Worm (Caenorhabditis elegans) whole organism, L3 larva: Measurements from ENCODE around the gene F46F5.5.

ENCODE experiments used
- R02D3.7 ChIP-seq: fragments of 150-350 bp; optimal IDR thresholded peaks from 2 replicates; lab custom pipeline; 2014; ENCODE audit warnings: missing biosample characterization, missing genetic modification characterization
- ZK546.5 ChIP-seq: sonication (generic microtip); optimal IDR thresholded peaks from 2 replicates; lab custom pipeline; 2017; ENCODE audit warnings: missing biosample characterization, missing genetic modification characterization
- aly-2 ChIP-seq: fragments of 150-350 bp; optimal IDR thresholded peaks from 2 replicates; lab custom pipeline; 2014; ENCODE audit warnings: missing biosample characterization, missing genetic modification characterization
- ceh-16 ChIP-seq: sonication (generic microtip); optimal IDR thresholded peaks from 2 replicates; lab custom pipeline; 2017; ENCODE audit warnings: missing biosample characterization, missing genetic modification characterization
- ceh-9 ChIP-seq: sonication (generic microtip); optimal IDR thresholded peaks from 2 replicates; lab custom pipeline; 2018; ENCODE audit warnings: missing biosample characterization, missing genetic modification characterization
- egl-27 ChIP-seq: sonication (generic microtip); optimal IDR thresholded peaks from 4 replicates; lab custom pipeline; 2017; ENCODE audit warnings: missing biosample characterization, missing genetic modification reagents, missing genetic modification characterization
- egl-5 ChIP-seq: fragments of 150-350 bp; optimal IDR thresholded peaks from 2 replicates; lab custom pipeline; 2017; ENCODE audit warnings: missing biosample characterization, missing genetic modification reagents, missing genetic modification characterization, inconsistent platforms
- elt-1 ChIP-seq: fragments of 150-350 bp; optimal IDR thresholded peaks from 2 replicates; lab custom pipeline; 2014; ENCODE audit warnings: missing biosample characterization, missing genetic modification characterization
- elt-2 ChIP-seq: sonication (generic microtip); optimal IDR thresholded peaks from 2 replicates; lab custom pipeline; 2016; ENCODE audit warnings: missing genetic modification reagents, mild to moderate bottlenecking, missing genetic modification characterization, missing compliant biosample characterization
- eor-1 ChIP-seq, 2 experiments: fragments of 150-350 bp; optimal IDR thresholded peaks; 2 replicates each; lab custom pipeline; 2014 to 2018; ENCODE audit warnings: missing biosample characterization in 2 of 2, missing genetic modification characterization in 2 of 2
- fkh-10 ChIP-seq: sonication (generic microtip); optimal IDR thresholded peaks from 2 replicates; lab custom pipeline; 2017; ENCODE audit warnings: missing biosample characterization, missing genetic modification reagents, missing genetic modification characterization
- hmg-11 ChIP-seq: sonication (generic microtip); optimal IDR thresholded peaks from 2 replicates; lab custom pipeline; 2016; ENCODE audit warnings: missing genetic modification characterization, missing compliant biosample characterization
- jun-1 ChIP-seq: fragments of 150-350 bp; optimal IDR thresholded peaks from 2 replicates; lab custom pipeline; 2014; ENCODE audit warnings: missing biosample characterization, missing genetic modification reagents, missing genetic modification characterization
- lin-15B ChIP-seq: fragments of 150-350 bp; optimal IDR thresholded peaks from 2 replicates; lab custom pipeline; 2014; ENCODE audit warnings: missing biosample characterization, missing genetic modification characterization
- lin-39 ChIP-seq: fragments of 150-350 bp; optimal IDR thresholded peaks from 2 replicates; lab custom pipeline; 2018; ENCODE audit warnings: missing biosample characterization, missing genetic modification reagents, missing genetic modification characterization
- lsy-12 ChIP-seq: sonication (generic microtip); optimal IDR thresholded peaks from 2 replicates; lab custom pipeline; 2016; ENCODE audit warnings: mild to moderate bottlenecking, missing genetic modification characterization, missing compliant biosample characterization
- nfya-1 ChIP-seq: sonication (generic microtip); optimal IDR thresholded peaks from 2 replicates; lab custom pipeline; 2017; ENCODE audit warnings: missing genetic modification characterization, mild to moderate bottlenecking, missing compliant biosample characterization, antibody characterized with exemption, moderate library complexity; ENCODE audit not compliant: insufficient read depth
- nhr-11 ChIP-seq: fragments of 150-350 bp; optimal IDR thresholded peaks from 2 replicates; lab custom pipeline; 2014; ENCODE audit warnings: missing biosample characterization, missing genetic modification characterization
- nhr-12 ChIP-seq: fragments of 150-350 bp; optimal IDR thresholded peaks from 2 replicates; lab custom pipeline; 2014; ENCODE audit warnings: missing biosample characterization, missing genetic modification characterization
- nhr-237 ChIP-seq: fragments of 150-350 bp; optimal IDR thresholded peaks from 2 replicates; lab custom pipeline; 2014; ENCODE audit warnings: missing biosample characterization, missing genetic modification characterization
- nhr-25 ChIP-seq: sonication (generic microtip); optimal IDR thresholded peaks from 2 replicates; lab custom pipeline; 2017; ENCODE audit warnings: missing biosample characterization, missing genetic modification characterization
- nhr-43 ChIP-seq: sonication (generic microtip); optimal IDR thresholded peaks from 2 replicates; lab custom pipeline; 2016; ENCODE audit warnings: mild to moderate bottlenecking, missing genetic modification characterization, missing compliant biosample characterization; ENCODE audit not compliant: poor library complexity, severe bottlenecking
- nhr-76 ChIP-seq: fragments of 150-350 bp; sonication (generic microtip); optimal IDR thresholded peaks from 5 replicates; lab custom pipeline; 2014; ENCODE audit warnings: missing biosample characterization, missing genetic modification characterization
- nhr-77 ChIP-seq: fragments of 150-350 bp; optimal IDR thresholded peaks from 2 replicates; lab custom pipeline; 2014; ENCODE audit warnings: missing biosample characterization, missing genetic modification characterization
- pha-4 ChIP-seq: fragments of 150-350 bp; optimal IDR thresholded peaks from 2 replicates; lab custom pipeline; 2014; ENCODE audit warnings: missing biosample characterization, missing genetic modification reagents, missing genetic modification characterization
- pqm-1 ChIP-seq: fragments of 150-350 bp; optimal IDR thresholded peaks from 2 replicates; lab custom pipeline; 2017; ENCODE audit warnings: missing biosample characterization, missing genetic modification characterization, inconsistent platforms
- sea-2 ChIP-seq: fragments of 150-350 bp; sonication (generic microtip); optimal IDR thresholded peaks from 4 replicates; lab custom pipeline; 2014; ENCODE audit warnings: missing biosample characterization, missing genetic modification reagents, missing genetic modification characterization
- snpc-4 ChIP-seq: fragments of 150-350 bp; optimal IDR thresholded peaks from 2 replicates; lab custom pipeline; 2014; ENCODE audit warnings: missing biosample characterization, missing genetic modification characterization
- tbx-2 ChIP-seq: sonication (generic microtip); optimal IDR thresholded peaks from 2 replicates; lab custom pipeline; 2016; ENCODE audit warnings: mild to moderate bottlenecking, missing genetic modification characterization, missing compliant biosample characterization
- unc-39 ChIP-seq: sonication (generic microtip); optimal IDR thresholded peaks from 4 replicates; lab custom pipeline; 2017; ENCODE audit warnings: missing biosample characterization, missing genetic modification characterization
- unc-62 ChIP-seq: fragments of 150-350 bp; sonication (generic microtip); optimal IDR thresholded peaks from 4 replicates; lab custom pipeline; 2014; ENCODE audit warnings: missing biosample characterization, missing genetic modification reagents, missing genetic modification characterization
- zag-1 ChIP-seq: fragments of 150-350 bp; optimal IDR thresholded peaks from 2 replicates; lab custom pipeline; 2014; ENCODE audit warnings: missing biosample characterization, missing genetic modification characterization
- ztf-4 ChIP-seq: fragments of 150-350 bp; optimal IDR thresholded peaks from 2 replicates; lab custom pipeline; 2014; ENCODE audit warnings: missing biosample characterization, missing genetic modification characterization

F46F5.5 gene

ce11 chrII:820519-820918, 7.7 kb upstream of the F46F5.5 start, which contains the start of gene F46F5.7:
F46F5.7 (minus strand) TSS chrII:820619.
- TF ChIP-seq ceh-16 (tag; lab: Kevin White, UChicago) (no peak), lsy-12 (tag; lab: Kevin White, UChicago) (no peak), pha-4 (tag; lab: Kevin White, UChicago) (no peak), zag-1 (tag; lab: Kevin White, UChicago) (no peak), nhr-11 (tag; lab: Kevin White, UChicago) (no peak), nhr-77 (tag; lab: Kevin White, UChicago) (no peak), ztf-4 (no peak), nhr-237 (tag; lab: Kevin White, UChicago) (no peak), elt-2 (tag; lab: Kevin White, UChicago) (no peak), nhr-25 (tag; lab: Kevin White, UChicago) (no peak), jun-1 (tag; lab: Kevin White, UChicago) (no peak)
- TF ChIP-seq, all 47 proteins: peak for 0

ce11 chrII:814737-815136, 1.9 kb upstream of the F46F5.5 start, which contains the start of gene msrp-3:
msrp-3 (minus strand) TSS chrII:814837.
- TF ChIP-seq jun-1 (tag; lab: Kevin White, UChicago): no peak
- TF ChIP-seq tbx-2 (tag; lab: Kevin White, UChicago): no peak
- no peak for TF ChIP-seq aly-2 (tag; lab: Kevin White, UChicago)
- no peak for TF ChIP-seq nhr-12 (tag; lab: Kevin White, UChicago)
- TF ChIP-seq nfya-1 (tag; lab: Kevin White, UChicago): no peak
- TF ChIP-seq nhr-43: no peak
- no peak for TF ChIP-seq ceh-16 (tag; lab: Kevin White, UChicago)
- no peak for TF ChIP-seq eor-1 (tag; optimal IDR thresholded peaks at IDR 0.05; lab: Kevin White, UChicago)
- TF ChIP-seq pha-4 (tag; lab: Kevin White, UChicago): no peak
- no peak for TF ChIP-seq ZK546.5 (tag; lab: Kevin White, UChicago)
- TF ChIP-seq snpc-4 (tag; lab: Kevin White, UChicago): no peak
- no peak for TF ChIP-seq R02D3.7 (tag; lab: Kevin White, UChicago)

ce11 chrII:808457-808856, 4.4 kb downstream of the F46F5.5 start, which contains the start of gene F46F5.11:
F46F5.11 (plus strand) TSS chrII:808757.
- TF ChIP-seq lsy-12 (tag; lab: Kevin White, UChicago) (no peak), ceh-16 (tag; lab: Kevin White, UChicago) (no peak), egl-5 (tag; lab: Kevin White, UChicago) (no peak), nhr-76 (tag; lab: Kevin White, UChicago) (no peak), R02D3.7 (tag; lab: Kevin White, UChicago) (no peak), lin-15B (tag; lab: Kevin White, UChicago) (no peak), ZK546.5 (tag; lab: Kevin White, UChicago) (no peak), aly-2 (tag; lab: Kevin White, UChicago) (no peak), elt-1 (tag; lab: Kevin White, UChicago) (no peak), ztf-4 (no peak), pha-4 (tag; lab: Kevin White, UChicago) (no peak), ceh-9 (tag; lab: Kevin White, UChicago) (no peak), nhr-43 (no peak), egl-27 (tag; lab: Kevin White, UChicago) (no peak)

- TF ChIP-seq zag-1 (tag; lab: Kevin White, UChicago) (no peak), nhr-237 (tag; lab: Kevin White, UChicago) (no peak), nhr-12 (tag; lab: Kevin White, UChicago) (no peak), nfya-1 (tag; lab: Kevin White, UChicago) (no peak), sea-2 (GFP tag; lab: Kevin White, UChicago) (no peak), hmg-11 (tag; lab: Kevin White, UChicago) (no peak), nhr-25 (tag; lab: Kevin White, UChicago) (no peak)
- TF ChIP-seq, all 47 proteins: peak for 0
These were observed 9.8 kb downstream of the F46F5.5 start, which contains the start of gene F46F5.13 for ce11 chrII:803009-803408. F46F5.13 (plus strand) TSS chrII:803309.

- no peak for TF ChIP-seq lin-39
These were observed 13.1 kb downstream of the F46F5.5 start, which contains the start of gene F46F5.14 for ce11 chrII:799700-800099. F46F5.14 (plus strand) TSS chrII:800000.

- TF ChIP-seq nhr-237 (tag; lab: Kevin White, UChicago) (no peak), snpc-4 (tag; lab: Kevin White, UChicago) (no peak), unc-62 (GFP tag; lab: Kevin White, UChicago) (no peak), nhr-25 (tag; lab: Kevin White, UChicago) (no peak), pqm-1 (tag; lab: Kevin White, UChicago) (no peak), nfya-1 (tag; lab: Kevin White, UChicago) (no peak), eor-1 (tag; optimal IDR thresholded peaks at IDR 0.05; lab: Kevin White, UChicago) (no peak), unc-39 (no peak), fkh-10 (GFP tag; lab: Kevin White, UChicago) (no peak), nhr-43 (no peak), sea-2 (GFP tag; lab: Kevin White, UChicago) (no peak)
- TF ChIP-seq, all 47 proteins: peak for 0
These were observed 15.4 kb downstream of the F46F5.5 start for ce11 chrII:797445-797844.
